Fruit fly (Drosophila melanogaster) whole organism, embryonic: ENCODE results near the gene Irbp18.

Experiments
- Asciz ChIP-seq: fragments of 200-800 bp; sonication (Bioruptor generic); optimal IDR thresholded peaks from 2 replicates; lab custom pipeline; 2017; ENCODE audit warnings: missing biosample characterization, mild to moderate bottlenecking, missing genetic modification characterization, missing genetic modification reagents
- CG11085 ChIP-seq: fragments of 200-800 bp; sonication (Bioruptor generic); IDR thresholded peaks from 2 replicates; pipeline ENCODE4 v1.3.6; 2022; ENCODE audit warnings: missing biosample characterization, missing genetic modification characterization
- CG11723 ChIP-seq: fragments of 200-800 bp; sonication (Bioruptor generic); optimal IDR thresholded peaks from 2 replicates; lab custom pipeline; 2017; ENCODE audit warnings: missing biosample characterization, mild to moderate bottlenecking, missing genetic modification characterization
- CG13424 ChIP-seq: fragments of 200-800 bp; sonication (Bioruptor generic); optimal IDR thresholded peaks from 2 replicates; lab custom pipeline; 2019; ENCODE audit warnings: missing biosample characterization, mild to moderate bottlenecking, missing genetic modification characterization, moderate library complexity
- CG14441 ChIP-seq: fragments of 200-800 bp; sonication (Bioruptor generic); IDR thresholded peaks from 2 replicates; pipeline ENCODE4 v1.3.6; 2022; ENCODE audit warnings: missing biosample characterization, missing genetic modification characterization
- CG15479 ChIP-seq: fragments of 200-800 bp; sonication (Bioruptor generic); optimal IDR thresholded peaks from 3 replicates; lab custom pipeline; 2019; ENCODE audit warnings: missing biosample characterization, mild to moderate bottlenecking, missing genetic modification characterization, moderate library complexity
- CG15514 ChIP-seq: fragments of 200-800 bp; sonication (Bioruptor generic); optimal IDR thresholded peaks from 3 replicates; lab custom pipeline; 2017; ENCODE audit warnings: missing biosample characterization, missing genetic modification characterization, mild to moderate bottlenecking, moderate library complexity, missing genetic modification reagents
- CG1647 ChIP-seq: fragments of 200-800 bp; sonication (Bioruptor generic); optimal IDR thresholded peaks from 3 replicates; lab custom pipeline; 2016; ENCODE audit warnings: missing biosample characterization, missing genetic modification characterization
- CG17912 ChIP-seq: fragments of 200-800 bp; sonication (Bioruptor generic); optimal IDR thresholded peaks from 2 replicates; lab custom pipeline; 2018; ENCODE audit warnings: missing biosample characterization, mild to moderate bottlenecking, missing genetic modification characterization
- CG18011 ChIP-seq: fragments of 200-800 bp; sonication (Bioruptor generic); optimal IDR thresholded peaks from 2 replicates; lab custom pipeline; 2017; ENCODE audit warnings: missing biosample characterization, missing genetic modification characterization, mild to moderate bottlenecking, moderate library complexity, missing genotype
- CG1832 ChIP-seq: fragments of 200-800 bp; sonication (Bioruptor generic); optimal IDR thresholded peaks from 2 replicates; lab custom pipeline; 2017; ENCODE audit warnings: missing biosample characterization, mild to moderate bottlenecking, missing genetic modification characterization, inconsistent platforms
- CG33213 ChIP-seq: fragments of 200-800 bp; sonication (Bioruptor generic); optimal IDR thresholded peaks from 3 replicates; lab custom pipeline; 2016; ENCODE audit warnings: missing biosample characterization, missing genetic modification characterization
- CG6654 ChIP-seq: fragments of 200-800 bp; sonication (Bioruptor generic); optimal IDR thresholded peaks from 2 replicates; lab custom pipeline; 2017; ENCODE audit warnings: missing biosample characterization, mild to moderate bottlenecking, missing genetic modification characterization
- CG9609 ChIP-seq: fragments of 200-800 bp; sonication (Bioruptor generic); optimal IDR thresholded peaks from 3 replicates; lab custom pipeline; 2016; ENCODE audit warnings: missing biosample characterization, missing genetic modification characterization
- D ChIP-seq, 2 experiments: fragments of 200-800 bp in 1 of 2; fragments of >200 bp in 1 of 2; sonication (Bioruptor generic) in 1 of 2; optimal IDR thresholded peaks; 2 replicates in 1 of 2; 3 replicates in 1 of 2; lab custom pipeline; 2017; ENCODE audit warnings: mild to moderate bottlenecking in 1 of 2, missing biosample characterization in 1 of 2, missing genetic modification characterization in 1 of 2, missing genetic modification reagents in 1 of 2
- Doc3 ChIP-seq: fragments of 200-800 bp; sonication (Bioruptor generic); IDR thresholded peaks from 3 replicates; pipeline ENCODE4 v1.3.6; 2022; ENCODE audit warnings: missing biosample characterization, missing genetic modification characterization; ENCODE audit not compliant: partially characterized antibody
- H15 ChIP-seq: fragments of 200-800 bp; sonication (Bioruptor generic); IDR thresholded peaks from 3 replicates; pipeline ENCODE4 v1.3.6; 2022; ENCODE audit warnings: missing biosample characterization, missing genetic modification characterization
- HLH3B ChIP-seq: fragments of 200-800 bp; sonication (Bioruptor generic); IDR thresholded peaks from 2 replicates; pipeline ENCODE4 v1.3.6; 2022; ENCODE audit warnings: missing biosample characterization, missing genetic modification characterization
- HLH4C ChIP-seq: fragments of 200-800 bp; sonication (Bioruptor generic); IDR thresholded peaks from 3 replicates; pipeline ENCODE4 v1.3.6; 2022; ENCODE audit warnings: missing biosample characterization, missing genetic modification characterization; ENCODE audit not compliant: partially characterized antibody
- Hmr ChIP-seq: fragments of 200-800 bp; sonication (Bioruptor generic); optimal IDR thresholded peaks from 3 replicates; lab custom pipeline; 2017; ENCODE audit warnings: mild to moderate bottlenecking, missing biosample characterization, missing genetic modification reagents, missing genetic modification characterization
- Hr39 ChIP-seq: fragments of >200 bp; optimal IDR thresholded peaks from 2 replicates; lab custom pipeline; 2017
- Max ChIP-seq: fragments of 200-800 bp; sonication (Bioruptor generic); optimal IDR thresholded peaks from 2 replicates; lab custom pipeline; 2016; ENCODE audit warnings: missing biosample characterization, mild to moderate bottlenecking, missing genetic modification characterization
- Nf-YA ChIP-seq: fragments of 200-800 bp; sonication (Bioruptor generic); IDR thresholded peaks from 2 replicates; pipeline ENCODE4 v1.3.6; 2022; ENCODE audit warnings: missing biosample characterization, missing genetic modification characterization
- Side ChIP-seq: fragments of 200-800 bp; sonication (Bioruptor generic); optimal IDR thresholded peaks from 2 replicates; lab custom pipeline; 2016; ENCODE audit warnings: missing biosample characterization, missing genetic modification characterization
- Stat92E ChIP-seq, 3 experiments: fragments of >200 bp in 2 of 3; fragments of 200-800 bp in 1 of 3; sonication (Bioruptor generic) in 1 of 3; optimal IDR thresholded peaks; 2 replicates each; lab custom pipeline; 2017 to 2019; ENCODE audit warnings: missing biosample characterization in 3 of 3, missing genetic modification characterization in 3 of 3, mild to moderate bottlenecking in 1 of 3, moderate library complexity in 1 of 3
- bab2 ChIP-seq: fragments of 200-800 bp; sonication (Bioruptor generic); optimal IDR thresholded peaks from 2 replicates; lab custom pipeline; 2016; ENCODE audit warnings: missing biosample characterization, missing genetic modification characterization
- chn ChIP-seq: fragments of 200-800 bp; sonication (Bioruptor generic); optimal IDR thresholded peaks from 2 replicates; lab custom pipeline; 2016; ENCODE audit warnings: missing biosample characterization, missing genetic modification characterization
- crol ChIP-seq: fragments of 200-800 bp; sonication (Bioruptor generic); IDR thresholded peaks from 2 replicates; pipeline ENCODE4 v1.3.6; 2022; ENCODE audit warnings: missing biosample characterization, missing genetic modification characterization
- da ChIP-seq: fragments of 200-800 bp; sonication (Bioruptor generic); optimal IDR thresholded peaks from 2 replicates; lab custom pipeline; 2016; ENCODE audit warnings: missing biosample characterization, missing genetic modification characterization
- dm ChIP-seq: fragments of 200-800 bp; sonication (Bioruptor generic); optimal IDR thresholded peaks from 3 replicates; lab custom pipeline; 2016; ENCODE audit warnings: missing biosample characterization, missing genetic modification characterization
- ems ChIP-seq: fragments of 200-800 bp; sonication (Bioruptor generic); optimal IDR thresholded peaks from 3 replicates; lab custom pipeline; 2016; ENCODE audit warnings: missing biosample characterization, missing genetic modification characterization
- gcm ChIP-seq: fragments of 200-800 bp; sonication (Bioruptor generic); optimal IDR thresholded peaks from 2 replicates; lab custom pipeline; 2019; ENCODE audit warnings: missing biosample characterization, mild to moderate bottlenecking, missing genetic modification characterization, moderate library complexity
- gt ChIP-seq: fragments of 200-800 bp; sonication (Bioruptor generic); IDR thresholded peaks from 2 replicates; pipeline ENCODE4 v1.3.6; 2022; ENCODE audit warnings: missing biosample characterization, missing genetic modification characterization
- hb ChIP-seq: fragments of 200-800 bp; sonication (Bioruptor generic); IDR thresholded peaks from 3 replicates; pipeline ENCODE4 v1.3.6; 2022; ENCODE audit warnings: missing biosample characterization, missing genetic modification characterization; ENCODE audit not compliant: partially characterized antibody
- hbn ChIP-seq: fragments of 200-800 bp; sonication (Bioruptor generic); IDR thresholded peaks from 2 replicates; pipeline ENCODE4 v1.3.6; 2022; ENCODE audit warnings: missing biosample characterization, missing genetic modification characterization; ENCODE audit not compliant: partially characterized antibody
- her ChIP-seq: fragments of 200-800 bp; sonication (Bioruptor generic); optimal IDR thresholded peaks from 2 replicates; lab custom pipeline; 2016; ENCODE audit warnings: missing biosample characterization, missing genetic modification characterization
- hkb ChIP-seq, 2 experiments: fragments of 200-800 bp in 1 of 2; fragments of >200 bp in 1 of 2; sonication (Bioruptor generic) in 1 of 2; IDR thresholded peaks in 1 of 2; optimal IDR thresholded peaks in 1 of 2; 2 replicates each; pipeline versions ENCODE4 v1.3.6 to Lab custom; 2017 to 2022; ENCODE audit warnings: missing biosample characterization in 1 of 2, missing genetic modification characterization in 1 of 2
- jigr1 ChIP-seq: fragments of 200-800 bp; sonication (Bioruptor generic); IDR thresholded peaks from 3 replicates; pipeline ENCODE4 v1.3.6; 2022; ENCODE audit warnings: missing biosample characterization, missing genetic modification characterization
- kah ChIP-seq: fragments of 200-800 bp; sonication (Bioruptor generic); optimal IDR thresholded peaks from 2 replicates; lab custom pipeline; 2018; ENCODE audit warnings: missing biosample characterization, mild to moderate bottlenecking, missing genetic modification characterization
- knrl ChIP-seq: fragments of 200-800 bp; sonication (Bioruptor generic); IDR thresholded peaks from 3 replicates; pipeline ENCODE4 v1.3.6; 2022; ENCODE audit warnings: missing biosample characterization, missing genetic modification characterization; ENCODE audit not compliant: partially characterized antibody
- nmo ChIP-seq: fragments of 200-800 bp; sonication (Bioruptor generic); optimal IDR thresholded peaks from 2 replicates; lab custom pipeline; 2018; ENCODE audit warnings: missing biosample characterization, mild to moderate bottlenecking, missing genetic modification characterization, moderate library complexity
- nom ChIP-seq: fragments of 200-800 bp; sonication (Bioruptor generic); optimal IDR thresholded peaks from 2 replicates; lab custom pipeline; 2017; ENCODE audit warnings: missing biosample characterization, missing genetic modification characterization, mild to moderate bottlenecking, moderate library complexity, missing genetic modification reagents
- p53 ChIP-seq: fragments of 200-800 bp; sonication (Bioruptor generic); optimal IDR thresholded peaks from 2 replicates; lab custom pipeline; 2016; ENCODE audit warnings: missing biosample characterization, missing genetic modification characterization
- prd ChIP-seq, 3 experiments: fragments of >200 bp in 2 of 3; fragments of 200-800 bp in 1 of 3; sonication (Bioruptor generic) in 1 of 3; optimal IDR thresholded peaks in 2 of 3; IDR thresholded peaks in 1 of 3; 2 replicates in 2 of 3; 3 replicates in 1 of 3; pipeline versions ENCODE4 v1.3.6 to Lab custom; 2017 to 2022; ENCODE audit warnings: missing biosample characterization in 1 of 3, missing genetic modification characterization in 1 of 3
- sd ChIP-seq: fragments of 200-800 bp; sonication (Bioruptor generic); optimal IDR thresholded peaks from 3 replicates; lab custom pipeline; 2018; ENCODE audit warnings: missing biosample characterization, mild to moderate bottlenecking, missing genetic modification characterization, moderate library complexity
- shn ChIP-seq: fragments of 200-800 bp; sonication (Bioruptor generic); optimal IDR thresholded peaks from 3 replicates; lab custom pipeline; 2016; ENCODE audit warnings: missing biosample characterization, missing genetic modification characterization
- tio ChIP-seq: fragments of 200-800 bp; sonication (Bioruptor generic); optimal IDR thresholded peaks from 2 replicates; lab custom pipeline; 2017; ENCODE audit warnings: missing biosample characterization, missing genetic modification characterization, inconsistent platforms
- trem ChIP-seq: fragments of 200-800 bp; optimal IDR thresholded peaks from 3 replicates; lab custom pipeline; 2019; ENCODE audit warnings: missing biosample characterization, mild to moderate bottlenecking, missing genetic modification characterization, moderate library complexity

The Irbp18 gene

dm6 chr3L:11123598-11124284, 25.8 kb upstream of the Irbp18 start (continued):
- TF ChIP-seq shn (GFP tag; lab: Kevin White, UChicago) (no peak), D (optimal IDR thresholded peaks at IDR 0.05; lab: Kevin White, UChicago) (no peak), D (GFP tag; optimal IDR thresholded peaks at IDR 0.05; lab: Kevin White, UChicago) (no peak), tio (GFP tag; lab: Kevin White, UChicago) (no peak), Doc3 (GFP tag; lab: Robert Waterston, UW) (no peak), CG17912 (GFP tag; lab: Kevin White, UChicago) (no peak), CG6654 (peak; percentile 96), CG15479 (no peak), da (GFP tag; lab: Kevin White, UChicago) (peak; percentile 31), Nf-YA (GFP tag; lab: Robert Waterston, UW) (no peak), Hr39 (no peak), jigr1 (GFP tag; lab: Robert Waterston, UW) (no peak), CG33213 (GFP tag; lab: Kevin White, UChicago) (no peak), bab2 (GFP tag; lab: Kevin White, UChicago) (no peak), CG11085 (GFP tag; lab: Robert Waterston, UW) (no peak), hbn (GFP tag; lab: Robert Waterston, UW) (no peak), her (GFP tag; lab: Kevin White, UChicago) (no peak), CG18011 (GFP tag; lab: Kevin White, UChicago) (no peak), knrl (GFP tag; lab: Robert Waterston, UW) (no peak), nom (peak; percentile 41), Asciz (no peak), chn (no peak), dm (GFP tag; lab: Kevin White, UChicago) (no peak), sd (tag; lab: Kevin White, UChicago) (peak; percentile 25), CG9609 (GFP tag; lab: Kevin White, UChicago) (no peak), CG1647 (no peak), HLH4C (0 out of 3 replicates have a peak, but pooled peaks have one; percentile 19), kah (GFP tag; lab: Kevin White, UChicago) (no peak), CG1832 (GFP tag; lab: Kevin White, UChicago) (peak; percentile 48), crol (GFP tag; lab: Robert Waterston, UW) (peak; percentile 96), HLH3B (GFP tag; lab: Robert Waterston, UW) (no peak)
- TF ChIP-seq, all 482 proteins: peak for 25

dm6 chr3L:11123088-11123487, 25.1 kb upstream of the Irbp18 start, which contains the start of the genes Ufd1 and NaPi-III:
TSS of gene Ufd1 (minus strand) at chr3L:11123216.
TSS of gene NaPi-III (plus strand) at chr3L:11123348.
- TF ChIP-seq CG15514 (GFP tag; lab: Kevin White, UChicago) (peak; percentile 80), gt (no peak), trem (tag; lab: Kevin White, UChicago) (peak; percentile 86), Stat92E (GFP tag; optimal IDR thresholded peaks at IDR 0.05; lab: Kevin White, UChicago) (peak in 1 of 3 experiments; percentile 80), Max (GFP tag; lab: Kevin White, UChicago) (no peak), prd (optimal IDR thresholded peaks at IDR 0.05; lab: Kevin White, UChicago) (no peak), prd (GFP tag; IDR thresholded peaks at IDR 0.05; lab: Robert Waterston, UW) (peak; percentile 35; the same call in 1 of the 3 replicates), CG11723 (GFP tag; lab: Kevin White, UChicago) (no peak), Side (peak; percentile 20), CG13424 (tag; lab: Kevin White, UChicago) (peak; percentile 23), p53 (peak; percentile 78), hb (GFP tag; lab: Robert Waterston, UW) (peak; percentile 77; the same call in 2 of the 3 replicates), Hmr (peak; percentile 90), hkb (optimal IDR thresholded peaks at IDR 0.05; lab: Kevin White, UChicago) (peak; percentile 35), hkb (GFP tag; IDR thresholded peaks at IDR 0.05; lab: Robert Waterston, UW) (no peak), H15 (GFP tag; lab: Robert Waterston, UW) (no peak), CG14441 (GFP tag; lab: Robert Waterston, UW) (peak; percentile 56), gcm (GFP tag; lab: Kevin White, UChicago) (peak; percentile 8), ems (GFP tag; lab: Kevin White, UChicago) (peak; percentile 23), nmo (GFP tag; lab: Kevin White, UChicago) (peak; percentile 74)
